Worm (Caenorhabditis elegans): ENCODE results near the gene ZK673.1.

ce11 chrII:10470159-10470558, 27.2 kb downstream of the ZK673.1 start, which contains the start of gene clec-143:
- no peak for TF ChIP-seq mdl-1 (tag; optimal IDR thresholded peaks at IDR 0.05)
- no peak for TF ChIP-seq nhr-76 (tag; optimal IDR thresholded peaks at IDR 0.05)
- no peak for TF ChIP-seq ztf-11 (tag; optimal IDR thresholded peaks at IDR 0.05)
- TF ChIP-seq nhr-90 (tag; optimal IDR thresholded peaks at IDR 0.05; ENCODE audit: poor library complexity), result no peak
- no peak for TF ChIP-seq snpc-4 (tag; optimal IDR thresholded peaks at IDR 0.05)

All from whole organism, L1 larva.